Worm (Caenorhabditis elegans): ENCODE data around the gene F22F4.5.

F22F4.5 gene

ce11 chrX:5995613-5996206 is 3.0 kb upstream of the F22F4.5 start, which contains the start of gene inx-3 (continued):
- TF ChIP-seq K02D7.2 (tag; optimal IDR thresholded peaks at IDR 0.05) (no peak), hlh-15 (tag; optimal IDR thresholded peaks at IDR 0.05) (no peak), hlh-30 (tag; optimal IDR thresholded peaks at IDR 0.05; ENCODE audit: insufficient read depth) (no peak), hlh-8 (tag; optimal IDR thresholded peaks at IDR 0.05) (peak; percentile 22), ets-4 (tag; optimal IDR thresholded peaks at IDR 0.05) (no peak), che-1 (tag; optimal IDR thresholded peaks at IDR 0.05) (no peak), eyg-1 (tag; optimal IDR thresholded peaks at IDR 0.05) (peak; percentile 40), Y22D7AL.16 (tag; optimal IDR thresholded peaks at IDR 0.05) (no peak), C08G9.2 (tag; optimal IDR thresholded peaks at IDR 0.05) (peak; percentile 24), unc-55 (GFP tag; optimal IDR thresholded peaks at IDR 0.05) (no peak), ceh-24 (tag; optimal IDR thresholded peaks at IDR 0.05) (no peak), pqm-1 (tag; optimal IDR thresholded peaks at IDR 0.05) (no peak), syd-9 (tag; optimal IDR thresholded peaks at IDR 0.05) (peak; percentile 29), sox-2 (GFP tag; IDR thresholded peaks at IDR 0.05) (no peak), sdc-2 (tag; optimal IDR thresholded peaks at IDR 0.05) (peak; percentile 42), C38D4.7 (GFP tag; optimal IDR thresholded peaks at IDR 0.05) (no peak), rnt-1 (tag; optimal IDR thresholded peaks at IDR 0.05) (no peak), elt-4 (tag; optimal IDR thresholded peaks at IDR 0.05) (no peak), fkh-10 (GFP tag; optimal IDR thresholded peaks at IDR 0.05) (no peak), lim-6 (tag; optimal IDR thresholded peaks at IDR 0.05) (no peak), ama-1 (optimal IDR thresholded peaks at IDR 0.05) (no peak), npax-4 (tag; optimal IDR thresholded peaks at IDR 0.05) (no peak), nhr-11 (tag; optimal IDR thresholded peaks at IDR 0.05) (no peak), K09A11.1 (tag; optimal IDR thresholded peaks at IDR 0.05; ENCODE audit: insufficient read depth) (no peak), fax-1 (tag; optimal IDR thresholded peaks at IDR 0.05) (no peak), ceh-14 (tag; optimal IDR thresholded peaks at IDR 0.05) (no peak), pha-4 (tag; optimal IDR thresholded peaks at IDR 0.05) (no peak), ceh-31 (tag; optimal IDR thresholded peaks at IDR 0.05) (peak; percentile 43)

- TF ChIP-seq nhr-11 (tag; optimal IDR thresholded peaks at IDR 0.05) (no peak), sox-2 (GFP tag; IDR thresholded peaks at IDR 0.05) (peak; percentile 66)
Observed at ce11 chrX:5994004-5994403, 1.3 kb upstream of the F22F4.5 start.

ce11 chrX:5987910-5988309 is 4.8 kb downstream of the F22F4.5 start:
- TF ChIP-seq ztf-16 (tag; optimal IDR thresholded peaks at IDR 0.05): no peak
- no peak for TF ChIP-seq tbx-2 (tag; optimal IDR thresholded peaks at IDR 0.05)

ce11 chrX:5985720-5986119 is 7.0 kb downstream of the F22F4.5 start:
- TF ChIP-seq elt-2 (tag; optimal IDR thresholded peaks at IDR 0.05) (peak; percentile 72), fax-1 (tag; optimal IDR thresholded peaks at IDR 0.05) (no peak)

ce11 chrX:5984581-5985039 is 8.1 kb downstream of the F22F4.5 start, which contains the start of gene klp-13:
klp-13 (plus strand) TSS chrX:5984989.
- TF ChIP-seq ceh-48 (tag; optimal IDR thresholded peaks at IDR 0.05): no peak
- peak; percentile 14 for TF ChIP-seq mec-3 (tag; optimal IDR thresholded peaks at IDR 0.05; ENCODE audit: borderline replicate concordance)
- TF ChIP-seq che-1 (tag; optimal IDR thresholded peaks at IDR 0.05): no peak
- peak; percentile 59 for TF ChIP-seq C08G9.2 (tag; optimal IDR thresholded peaks at IDR 0.05)
- no peak for TF ChIP-seq pha-2 (tag; optimal IDR thresholded peaks at IDR 0.05)
- no peak for TF ChIP-seq pat-9 (tag; optimal IDR thresholded peaks at IDR 0.05)
- TF ChIP-seq hlh-30 (tag; optimal IDR thresholded peaks at IDR 0.05; ENCODE audit: insufficient read depth): peak; percentile 78
- peak; percentile 81 for TF ChIP-seq tbx-2 (tag; optimal IDR thresholded peaks at IDR 0.05)
- peak; percentile 77 for TF ChIP-seq unc-55 (GFP tag; optimal IDR thresholded peaks at IDR 0.05)
- peak; percentile 27 for TF ChIP-seq lim-6 (tag; optimal IDR thresholded peaks at IDR 0.05)
- peak; percentile 49 for TF ChIP-seq ceh-2 (tag; optimal IDR thresholded peaks at IDR 0.05)
- peak; percentile 90 for TF ChIP-seq ceh-18 (tag; optimal IDR thresholded peaks at IDR 0.05)
- TF ChIP-seq sdc-2 (tag; optimal IDR thresholded peaks at IDR 0.05): peak; percentile 69
- no peak for TF ChIP-seq K02D7.2 (tag; optimal IDR thresholded peaks at IDR 0.05)
- TF ChIP-seq unc-42 (tag; optimal IDR thresholded peaks at IDR 0.05): peak; percentile 65
- no peak for TF ChIP-seq npax-4 (tag; optimal IDR thresholded peaks at IDR 0.05)
- peak; percentile 68 for TF ChIP-seq ceh-19 (GFP tag; optimal IDR thresholded peaks at IDR 0.05)
- TF ChIP-seq ceh-22 (tag; optimal IDR thresholded peaks at IDR 0.05): no peak
- peak; percentile 13 for TF ChIP-seq dve-1 (tag; optimal IDR thresholded peaks at IDR 0.05)
- peak; percentile 81 for TF ChIP-seq nfya-1 (tag; optimal IDR thresholded peaks at IDR 0.05)
- no peak for TF ChIP-seq ceh-30 (tag; optimal IDR thresholded peaks at IDR 0.05)
- TF ChIP-seq ztf-16 (tag; optimal IDR thresholded peaks at IDR 0.05): no peak
- peak; percentile 74 for TF ChIP-seq pros-1 (tag; optimal IDR thresholded peaks at IDR 0.05)
- TF ChIP-seq syd-9 (tag; optimal IDR thresholded peaks at IDR 0.05): no peak
- peak; percentile 61 for TF ChIP-seq K09A11.1 (tag; optimal IDR thresholded peaks at IDR 0.05; ENCODE audit: insufficient read depth)
